Worm (Caenorhabditis elegans) whole organism, L4 larva: Measurements from ENCODE around the gene cest-25.
A peak's percentile ranks its signal among the peaks of the same experiment; 100 is the strongest.

Experiments used
- R02D3.7 ChIP-seq: fragments of 150-350 bp; sonication (generic microtip); optimal IDR thresholded peaks from 3 replicates; lab custom pipeline; 2014; ENCODE audit warnings: missing biosample characterization, missing genetic modification characterization
- fkh-10 ChIP-seq: fragments of 150-350 bp; optimal IDR thresholded peaks from 2 replicates; lab custom pipeline; 2014; ENCODE audit warnings: missing biosample characterization, missing genetic modification reagents, missing genetic modification characterization
- fos-1 ChIP-seq: fragments of 150-350 bp; optimal IDR thresholded peaks from 2 replicates; lab custom pipeline; 2014; ENCODE audit warnings: missing biosample characterization, missing genetic modification characterization
- hmg-1.1 ChIP-seq: fragments of 200-800 bp; sonication (Bioruptor generic); IDR thresholded peaks from 2 replicates; pipeline ENCODE4 v1.3.6; 2022; ENCODE audit warnings: missing genetic modification reagents, missing genetic modification characterization, missing compliant biosample characterization
- mdl-1 ChIP-seq, 2 experiments: fragments of 150-350 bp in 1 of 2; sonication (generic microtip) in 1 of 2; optimal IDR thresholded peaks; 2 replicates each; lab custom pipeline; 2014 to 2017; ENCODE audit warnings: missing biosample characterization in 2 of 2, missing genetic modification characterization in 2 of 2
- nhr-237 ChIP-seq: sonication (generic microtip); optimal IDR thresholded peaks from 2 replicates; lab custom pipeline; 2017; ENCODE audit warnings: missing biosample characterization, missing genetic modification characterization
- nhr-28 ChIP-seq: fragments of 150-350 bp; optimal IDR thresholded peaks from 2 replicates; lab custom pipeline; 2014; ENCODE audit warnings: missing biosample characterization, missing genetic modification characterization
- snpc-4 ChIP-seq: fragments of 150-350 bp; optimal IDR thresholded peaks from 2 replicates; lab custom pipeline; 2014; ENCODE audit warnings: missing biosample characterization, missing genetic modification characterization

DNA sequence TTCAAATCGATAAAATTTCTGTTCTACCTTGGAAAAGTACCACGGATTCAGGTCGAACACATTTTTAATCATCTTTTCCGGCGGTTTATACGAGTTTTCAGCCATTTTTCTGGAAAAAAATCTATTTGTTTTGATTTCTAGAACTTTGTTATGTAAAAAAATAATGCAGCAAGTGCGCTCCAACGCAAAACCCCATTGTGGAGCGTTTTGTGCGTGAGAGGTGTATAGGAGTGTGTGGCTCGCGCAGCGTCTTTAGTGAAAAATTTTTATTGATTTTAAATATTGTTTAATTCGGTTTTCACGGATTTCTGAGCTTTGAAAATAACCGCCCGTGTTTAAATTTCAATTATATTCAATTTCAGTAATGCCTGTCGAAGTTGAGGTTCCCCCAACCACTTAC is 46.5 kb upstream of the cest-25 start, which contains the start of gene Y71H2AM.20:
- TF ChIP-seq mdl-1 (tag; optimal IDR thresholded peaks at IDR 0.05; lab: Kevin White, UChicago) (peak in 1 of 2 experiments; percentile 79), fos-1 (tag; lab: Kevin White, UChicago) (no peak), nhr-28 (tag; lab: Kevin White, UChicago) (peak; percentile 92), hmg-1.1 (GFP tag; lab: Robert Waterston, UW) (peak; percentile 94), nhr-237 (tag; lab: Kevin White, UChicago) (peak; percentile 69), snpc-4 (peak; percentile 44), fkh-10 (GFP tag; lab: Kevin White, UChicago) (peak; percentile 97), R02D3.7 (tag; lab: Kevin White, UChicago) (peak; percentile 40)
